Fruit fly (Drosophila melanogaster) whole organism, prepupa: ENCODE results near the gene kek5.

Experiments
- CG10669 ChIP-seq: fragments of 200-800 bp; sonication (Bioruptor generic); optimal IDR thresholded peaks from 3 replicates; lab custom pipeline; 2018; ENCODE audit warnings: missing biosample characterization, mild to moderate bottlenecking, missing genetic modification characterization, moderate library complexity
- CG11294 ChIP-seq: fragments of 200-800 bp; sonication (Bioruptor generic); IDR thresholded peaks from 2 replicates; pipeline ENCODE4 v1.3.6; 2022; ENCODE audit warnings: missing biosample characterization, missing genetic modification characterization
- CG11762 ChIP-seq: fragments of 200-800 bp; sonication (Bioruptor generic); optimal IDR thresholded peaks from 3 replicates; lab custom pipeline; 2016; ENCODE audit warnings: missing biosample characterization, missing genetic modification characterization; ENCODE audit not compliant: insufficient read depth
- CG11902 ChIP-seq: fragments of 200-800 bp; sonication (Bioruptor generic); optimal IDR thresholded peaks from 3 replicates; lab custom pipeline; 2016; ENCODE audit warnings: missing biosample characterization, missing genetic modification characterization
- CG1621 ChIP-seq: fragments of 200-800 bp; sonication (Bioruptor generic); optimal IDR thresholded peaks from 3 replicates; lab custom pipeline; 2018; ENCODE audit warnings: missing biosample characterization, mild to moderate bottlenecking, missing genetic modification characterization
- CG16779 ChIP-seq: fragments of 200-800 bp; sonication (Bioruptor generic); optimal IDR thresholded peaks from 3 replicates; lab custom pipeline; 2017; ENCODE audit warnings: missing biosample characterization, mild to moderate bottlenecking, missing genetic modification characterization
- CG3032 ChIP-seq: fragments of 200-800 bp; optimal IDR thresholded peaks from 2 replicates; lab custom pipeline; 2019; ENCODE audit warnings: missing biosample characterization, mild to moderate bottlenecking, missing genetic modification characterization, moderate library complexity
- CG31627 ChIP-seq: fragments of 200-800 bp; sonication (Bioruptor generic); optimal IDR thresholded peaks from 3 replicates; lab custom pipeline; 2016; ENCODE audit warnings: missing biosample characterization, missing genetic modification characterization
- CG32006 ChIP-seq: fragments of 200-800 bp; sonication (Bioruptor generic); optimal IDR thresholded peaks from 3 replicates; lab custom pipeline; 2017; ENCODE audit warnings: missing biosample characterization, mild to moderate bottlenecking, missing genetic modification characterization
- CG34406 ChIP-seq: fragments of 200-800 bp; sonication (Bioruptor generic); optimal IDR thresholded peaks from 3 replicates; lab custom pipeline; 2016; ENCODE audit warnings: missing biosample characterization, missing genetic modification characterization
- CG3919 ChIP-seq: fragments of 200-800 bp; sonication (Bioruptor generic); optimal IDR thresholded peaks from 3 replicates; lab custom pipeline; 2016; ENCODE audit warnings: missing biosample characterization, missing genetic modification characterization
- CG6163 ChIP-seq: fragments of 200-800 bp; sonication (Bioruptor generic); IDR thresholded peaks from 3 replicates; pipeline ENCODE4 v1.3.6; 2022; ENCODE audit warnings: missing biosample characterization, missing genetic modification characterization
- CG6276 ChIP-seq: fragments of 200-800 bp; sonication (Bioruptor generic); optimal IDR thresholded peaks from 2 replicates; lab custom pipeline; 2017; ENCODE audit warnings: missing biosample characterization, mild to moderate bottlenecking, missing genetic modification characterization
- CG6792 ChIP-seq: fragments of 200-800 bp; sonication (Bioruptor generic); optimal IDR thresholded peaks from 3 replicates; lab custom pipeline; 2016; ENCODE audit warnings: missing biosample characterization, missing genetic modification characterization
- CG6808 ChIP-seq: fragments of 200-800 bp; sonication (Bioruptor generic); optimal IDR thresholded peaks from 3 replicates; lab custom pipeline; 2017; ENCODE audit warnings: missing biosample characterization, missing genetic modification characterization, mild to moderate bottlenecking, moderate library complexity, missing genetic modification reagents
- CG6854 ChIP-seq: fragments of 200-800 bp; sonication (Bioruptor generic); optimal IDR thresholded peaks from 2 replicates; lab custom pipeline; 2017; ENCODE audit warnings: missing biosample characterization, mild to moderate bottlenecking, missing genetic modification characterization
- CG7368 ChIP-seq: fragments of 200-800 bp; sonication (Bioruptor generic); optimal IDR thresholded peaks from 3 replicates; lab custom pipeline; 2016; ENCODE audit warnings: missing biosample characterization, missing genetic modification characterization
- CG8119 ChIP-seq: fragments of 200-800 bp; sonication (Bioruptor generic); IDR thresholded peaks from 3 replicates; pipeline ENCODE4 v1.3.6; 2022; ENCODE audit warnings: missing biosample characterization, missing genetic modification characterization
- CG8319 ChIP-seq: fragments of 200-800 bp; sonication (Bioruptor generic); optimal IDR thresholded peaks from 3 replicates; lab custom pipeline; 2016; ENCODE audit warnings: missing biosample characterization, missing genetic modification characterization
- CG8632 ChIP-seq: fragments of 200-800 bp; sonication (Bioruptor generic); optimal IDR thresholded peaks from 3 replicates; lab custom pipeline; 2016; ENCODE audit warnings: missing biosample characterization, missing genetic modification characterization
- Eip75B ChIP-seq: fragments of 200-800 bp; sonication (Bioruptor generic); optimal IDR thresholded peaks from 3 replicates; lab custom pipeline; 2016; ENCODE audit warnings: missing biosample characterization, missing genetic modification characterization
- Eip78C ChIP-seq: fragments of 200-800 bp; sonication (Bioruptor generic); peaks from one replicate; lab custom pipeline; 2016; ENCODE audit warnings: missing biosample characterization, missing genetic modification characterization
- Eip93F ChIP-seq: fragments of 200-800 bp; sonication (Bioruptor generic); optimal IDR thresholded peaks from 2 replicates; lab custom pipeline; 2016; ENCODE audit warnings: missing biosample characterization, mild to moderate bottlenecking, missing genetic modification characterization
- Ets21C ChIP-seq: fragments of 200-800 bp; sonication (Bioruptor generic); optimal IDR thresholded peaks from 3 replicates; lab custom pipeline; 2016; ENCODE audit warnings: missing biosample characterization, missing genetic modification characterization
- Ets96B ChIP-seq: fragments of 200-800 bp; optimal IDR thresholded peaks from 2 replicates; lab custom pipeline; 2019; ENCODE audit warnings: missing biosample characterization, mild to moderate bottlenecking, missing genetic modification characterization, moderate library complexity
- Gug ChIP-seq: fragments of 200-800 bp; sonication (Bioruptor generic); IDR thresholded peaks from 2 replicates; pipeline ENCODE4 v1.3.6; 2022; ENCODE audit warnings: missing biosample characterization, missing genetic modification characterization
- Lpt ChIP-seq: fragments of 200-800 bp; sonication (Bioruptor generic); optimal IDR thresholded peaks from 3 replicates; lab custom pipeline; 2016; ENCODE audit warnings: missing biosample characterization, missing genetic modification characterization
- OdsH ChIP-seq: fragments of 200-800 bp; sonication (Bioruptor generic); optimal IDR thresholded peaks from 3 replicates; lab custom pipeline; 2016; ENCODE audit warnings: missing biosample characterization, missing genetic modification characterization
- Sox14 ChIP-seq: fragments of 200-800 bp; sonication (Bioruptor generic); optimal IDR thresholded peaks from 3 replicates; lab custom pipeline; 2016; ENCODE audit warnings: missing biosample characterization, missing genetic modification characterization
- Sox15 ChIP-seq: fragments of 200-800 bp; sonication (Bioruptor generic); optimal IDR thresholded peaks from 3 replicates; lab custom pipeline; 2016; ENCODE audit warnings: missing biosample characterization, missing genetic modification characterization
- dac ChIP-seq: fragments of 200-800 bp; sonication (Bioruptor generic); optimal IDR thresholded peaks from 2 replicates; lab custom pipeline; 2017; ENCODE audit warnings: missing biosample characterization, mild to moderate bottlenecking, missing genetic modification characterization
- dsx ChIP-seq: fragments of 200-800 bp; optimal IDR thresholded peaks from 3 replicates; lab custom pipeline; 2019; ENCODE audit warnings: missing biosample characterization, mild to moderate bottlenecking, missing genetic modification characterization, moderate library complexity; ENCODE audit not compliant: poor library complexity, severe bottlenecking
- eg ChIP-seq: fragments of 200-800 bp; sonication (Bioruptor generic); IDR thresholded peaks from 3 replicates; pipeline ENCODE4 v1.3.6; 2022; ENCODE audit warnings: missing biosample characterization, missing genetic modification characterization
- esn ChIP-seq: fragments of 200-800 bp; sonication (Bioruptor generic); optimal IDR thresholded peaks from 2 replicates; lab custom pipeline; 2016; ENCODE audit warnings: missing biosample characterization, mild to moderate bottlenecking, missing genetic modification characterization, moderate library complexity
- fd59A ChIP-seq: fragments of 200-800 bp; sonication (Bioruptor generic); optimal IDR thresholded peaks from 2 replicates; lab custom pipeline; 2017; ENCODE audit warnings: missing biosample characterization, mild to moderate bottlenecking, missing genetic modification characterization, missing genetic modification reagents
- fd85E ChIP-seq: fragments of 200-800 bp; sonication (Bioruptor generic); optimal IDR thresholded peaks from 3 replicates; lab custom pipeline; 2016; ENCODE audit warnings: missing biosample characterization, missing genetic modification characterization
- fkh ChIP-seq: fragments of 200-800 bp; sonication (Bioruptor generic); optimal IDR thresholded peaks from 3 replicates; lab custom pipeline; 2017; ENCODE audit warnings: missing biosample characterization, mild to moderate bottlenecking, missing genetic modification characterization, moderate library complexity
- lz ChIP-seq: fragments of 200-800 bp; sonication (Bioruptor generic); optimal IDR thresholded peaks from 3 replicates; lab custom pipeline; 2016; ENCODE audit warnings: missing biosample characterization, missing genetic modification characterization
- spab ChIP-seq: fragments of 200-800 bp; sonication (Bioruptor generic); optimal IDR thresholded peaks from 2 replicates; lab custom pipeline; 2017; ENCODE audit warnings: missing biosample characterization, mild to moderate bottlenecking, missing genetic modification characterization, missing genetic modification reagents
- svp ChIP-seq: fragments of 200-800 bp; sonication (Bioruptor generic); peaks from one replicate; lab custom pipeline; 2016; ENCODE audit warnings: missing biosample characterization, missing genetic modification characterization
- topi ChIP-seq: fragments of 200-800 bp; sonication (Bioruptor generic); optimal IDR thresholded peaks from 3 replicates; lab custom pipeline; 2016; ENCODE audit warnings: missing biosample characterization, missing genetic modification characterization
- vri ChIP-seq: fragments of 200-800 bp; sonication (Bioruptor generic); optimal IDR thresholded peaks from 3 replicates; lab custom pipeline; 2016; ENCODE audit warnings: missing biosample characterization, mild to moderate bottlenecking, missing genetic modification characterization

The kek5 gene

dm6 chrX:19321820-19322708 lies 30.9 kb upstream of the kek5 start, which contains the start of gene out (continued):
- TF ChIP-seq CG10669 (GFP tag; lab: Kevin White, UChicago) (peak; percentile 94), lz (GFP tag; lab: Kevin White, UChicago) (peak; percentile 93), Ets21C (peak; percentile 89), CG3032 (tag; lab: Kevin White, UChicago) (peak; percentile 94), CG6163 (GFP tag; lab: Robert Waterston, UW) (peak; percentile 96), CG3919 (peak; percentile 95), CG11902 (GFP tag; lab: Kevin White, UChicago) (peak; percentile 86), CG16779 (tag; lab: Kevin White, UChicago) (peak; percentile 90), dac (GFP tag; lab: Kevin White, UChicago) (peak; percentile 96), CG7368 (peak; percentile 90)

- TF ChIP-seq CG6163 (GFP tag; lab: Robert Waterston, UW) (no peak), Sox14 (no peak), OdsH (no peak), Eip75B (GFP tag; lab: Kevin White, UChicago) (no peak), CG11902 (GFP tag; lab: Kevin White, UChicago) (no peak), CG11294 (GFP tag; lab: Robert Waterston, UW) (no peak), svp (GFP tag; lab: Kevin White, UChicago) (no peak), CG6792 (no peak), CG32006 (GFP tag; lab: Kevin White, UChicago) (no peak), Ets96B (tag; lab: Kevin White, UChicago) (no peak)
- TF ChIP-seq, all 60 proteins: peak for 0
These were observed 29.8 kb upstream of the kek5 start for dm6 chrX:19322945-19323834.

DNA sequence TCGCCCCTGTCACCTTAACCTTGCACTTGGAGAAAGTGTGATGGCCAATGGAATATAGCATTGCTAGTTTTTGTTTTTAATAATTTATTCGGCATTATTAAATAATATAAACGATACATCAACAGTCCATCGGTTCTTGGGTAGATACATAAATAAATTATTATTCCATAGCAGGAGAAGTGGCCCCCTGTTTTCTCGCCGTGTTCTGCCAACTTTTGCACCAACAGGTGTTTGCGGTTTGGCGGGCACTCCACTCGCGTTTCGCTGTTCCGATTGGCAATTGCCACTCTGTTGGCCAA lies 29.2 kb upstream of the kek5 start:
- TF ChIP-seq CG3919 (peak; percentile 90), CG34406 (GFP tag; lab: Kevin White, UChicago) (peak; percentile 88), CG8632 (GFP tag; lab: Kevin White, UChicago) (peak; percentile 87), dac (GFP tag; lab: Kevin White, UChicago) (peak; percentile 88), svp (GFP tag; lab: Kevin White, UChicago) (peak; percentile 97), Eip75B (GFP tag; lab: Kevin White, UChicago) (peak; percentile 91), fkh (GFP tag; lab: Kevin White, UChicago) (peak; percentile 46), Gug (GFP tag; lab: Robert Waterston, UW) (peak; percentile 92), Lpt (GFP tag; lab: Kevin White, UChicago) (peak; percentile 94), Ets21C (peak; percentile 74), Eip78C (peak; percentile 95), CG16779 (tag; lab: Kevin White, UChicago) (peak; percentile 79), CG8119 (peak; percentile 95), vri (peak; percentile 80), CG11762 (GFP tag; lab: Kevin White, UChicago) (peak; percentile 54), topi (GFP tag; lab: Kevin White, UChicago) (peak; percentile 92), spab (GFP tag; lab: Kevin White, UChicago) (peak; percentile 65), dsx (GFP tag; lab: Kevin White, UChicago) (peak; percentile 72), Eip93F (GFP tag; lab: Kevin White, UChicago) (peak; percentile 80), Ets96B (tag; lab: Kevin White, UChicago) (peak; percentile 83), fd59A (peak; percentile 68), Sox15 (peak; percentile 66), Sox14 (peak; percentile 91), CG11902 (GFP tag; lab: Kevin White, UChicago) (peak; percentile 74), eg (GFP tag; lab: Robert Waterston, UW) (peak; percentile 95), CG3032 (tag; lab: Kevin White, UChicago) (peak; percentile 76), CG6808 (GFP tag; lab: Kevin White, UChicago) (peak; percentile 66), CG1621 (peak; percentile 78), fd85E (GFP tag; lab: Kevin White, UChicago) (peak; percentile 73), CG6276 (peak; percentile 91), CG6854 (GFP tag; lab: Kevin White, UChicago) (peak; percentile 78), lz (GFP tag; lab: Kevin White, UChicago) (peak; percentile 92), CG31627 (GFP tag; lab: Kevin White, UChicago) (peak; percentile 84), esn (GFP tag; lab: Kevin White, UChicago) (peak; percentile 91), CG8319 (GFP tag; lab: Kevin White, UChicago) (peak; percentile 78)
